Worm (Caenorhabditis elegans): Measurements from ENCODE around the gene ppfr-4.

ce11 chrIII:2571447-2571846 lies 48.3 kb upstream of the ppfr-4 start, which contains the start of gene Y54F10AR.2:
- TF ChIP-seq flt-1 (GFP tag; IDR thresholded peaks at IDR 0.05), result no peak
- no peak for TF ChIP-seq ztf-23 (GFP tag; IDR thresholded peaks at IDR 0.05)
- no peak for TF ChIP-seq klf-2 (GFP tag; conservative IDR thresholded peaks at IDR 0.05)
- no peak for TF ChIP-seq ref-1 (GFP tag; conservative IDR thresholded peaks at IDR 0.05)

Measured in whole organism, midembryonic.